Worm (Caenorhabditis elegans): Measurements from ENCODE around the gene C45G9.6.

C45G9.6 gene

ce11 chrIII:5012460-5012859, 23.8 kb upstream of the C45G9.6 start:
- TF ChIP-seq elt-3 (tag; optimal IDR thresholded peaks at IDR 0.05) = no peak
- TF ChIP-seq tbx-8 (GFP tag; optimal IDR thresholded peaks at IDR 0.05) = no peak
- no peak for TF ChIP-seq mls-2 (tag; optimal IDR thresholded peaks at IDR 0.05)
- TF ChIP-seq lin-32 (GFP tag; optimal IDR thresholded peaks at IDR 0.05) = no peak
- TF ChIP-seq unc-120 (tag; optimal IDR thresholded peaks at IDR 0.05; ENCODE audit: poor library complexity, severe bottlenecking) = no peak
- TF ChIP-seq nhr-76 (tag; optimal IDR thresholded peaks at IDR 0.05) = no peak
- no peak for TF ChIP-seq hlh-1 (tag; optimal IDR thresholded peaks at IDR 0.05)
- TF ChIP-seq snpc-4 (tag; optimal IDR thresholded peaks at IDR 0.05) = no peak
- no peak for TF ChIP-seq unc-62 (GFP tag; optimal IDR thresholded peaks at IDR 0.05)
- TF ChIP-seq drap-1 (GFP tag; optimal IDR thresholded peaks at IDR 0.05) = no peak
- no peak for TF ChIP-seq lsy-2 (tag; optimal IDR thresholded peaks at IDR 0.05)
- TF ChIP-seq sptf-1 (tag; optimal IDR thresholded peaks at IDR 0.05) = no peak
- TF ChIP-seq ces-1 (GFP tag; optimal IDR thresholded peaks at IDR 0.05) = no peak
- TF ChIP-seq mab-5 (tag; optimal IDR thresholded peaks at IDR 0.05) = no peak

- TF ChIP-seq hlh-1 (tag; optimal IDR thresholded peaks at IDR 0.05) (peak; percentile 74), drap-1 (GFP tag; optimal IDR thresholded peaks at IDR 0.05) (peak; percentile 77), mab-5 (tag; optimal IDR thresholded peaks at IDR 0.05) (no peak), tbx-8 (GFP tag; optimal IDR thresholded peaks at IDR 0.05) (peak; percentile 7), ceh-43 (GFP tag; optimal IDR thresholded peaks at IDR 0.05) (peak; percentile 3), nhr-76 (tag; optimal IDR thresholded peaks at IDR 0.05) (no peak), lin-13 (tag; optimal IDR thresholded peaks at IDR 0.05) (peak; percentile 16), snpc-4 (tag; optimal IDR thresholded peaks at IDR 0.05) (no peak), cnd-1 (tag; optimal IDR thresholded peaks at IDR 0.05) (peak; percentile 68), mep-1 (tag; optimal IDR thresholded peaks at IDR 0.05) (peak; percentile 89), M03D4.4 (tag; optimal IDR thresholded peaks at IDR 0.05) (peak; percentile 67), sptf-1 (tag; optimal IDR thresholded peaks at IDR 0.05) (peak; percentile 52), ceh-39 (tag; optimal IDR thresholded peaks at IDR 0.05) (peak; percentile 72), flh-1 (GFP tag; optimal IDR thresholded peaks at IDR 0.05) (no peak), lsy-2 (tag; optimal IDR thresholded peaks at IDR 0.05) (peak; percentile 69), ham-2 (GFP tag; optimal IDR thresholded peaks at IDR 0.05) (peak; percentile 88), unc-39 (tag; optimal IDR thresholded peaks at IDR 0.05) (no peak), zip-8 (tag; optimal IDR thresholded peaks at IDR 0.05) (peak; percentile 2), unc-62 (GFP tag; optimal IDR thresholded peaks at IDR 0.05) (peak; percentile 94), pha-4 (tag; optimal IDR thresholded peaks at IDR 0.05) (peak; percentile 47), nhr-28 (tag; optimal IDR thresholded peaks at IDR 0.05) (no peak), ces-1 (GFP tag; optimal IDR thresholded peaks at IDR 0.05) (peak; percentile 97), nhr-12 (tag; optimal IDR thresholded peaks at IDR 0.05) (no peak), mls-2 (tag; optimal IDR thresholded peaks at IDR 0.05) (peak; percentile 84), lin-32 (GFP tag; optimal IDR thresholded peaks at IDR 0.05) (no peak), blmp-1 (tag; optimal IDR thresholded peaks at IDR 0.05) (peak; percentile 26), bed-3 (GFP tag; optimal IDR thresholded peaks at IDR 0.05) (no peak), sem-2 (GFP tag; optimal IDR thresholded peaks at IDR 0.05) (no peak), elt-3 (tag; optimal IDR thresholded peaks at IDR 0.05) (no peak), ceh-83 (GFP tag; optimal IDR thresholded peaks at IDR 0.05) (no peak), ztf-11 (tag; optimal IDR thresholded peaks at IDR 0.05) (peak; percentile 78), elt-1 (tag; optimal IDR thresholded peaks at IDR 0.05; ENCODE audit: borderline replicate concordance, insufficient read depth) (no peak), nhr-2 (tag; optimal IDR thresholded peaks at IDR 0.05) (peak; percentile 61), unc-120 (tag; optimal IDR thresholded peaks at IDR 0.05; ENCODE audit: poor library complexity, severe bottlenecking) (peak; percentile 97), nhr-237 (tag; optimal IDR thresholded peaks at IDR 0.05) (peak; percentile 63)
These were observed 22.3 kb upstream of the C45G9.6 start for ce11 chrIII:5013915-5014346.

- no peak for TF ChIP-seq sptf-1 (tag; optimal IDR thresholded peaks at IDR 0.05)
- no peak for TF ChIP-seq ceh-83 (GFP tag; optimal IDR thresholded peaks at IDR 0.05)
- TF ChIP-seq zip-8 (tag; optimal IDR thresholded peaks at IDR 0.05) = no peak
- no peak for TF ChIP-seq drap-1 (GFP tag; optimal IDR thresholded peaks at IDR 0.05)
- no peak for TF ChIP-seq bed-3 (GFP tag; optimal IDR thresholded peaks at IDR 0.05)
- no peak for TF ChIP-seq nhr-2 (tag; optimal IDR thresholded peaks at IDR 0.05)
- TF ChIP-seq M03D4.4 (tag; optimal IDR thresholded peaks at IDR 0.05) = no peak
- no peak for TF ChIP-seq elt-3 (tag; optimal IDR thresholded peaks at IDR 0.05)
- no peak for TF ChIP-seq mls-2 (tag; optimal IDR thresholded peaks at IDR 0.05)
- no peak for TF ChIP-seq unc-62 (GFP tag; optimal IDR thresholded peaks at IDR 0.05)
- no peak for TF ChIP-seq mab-5 (tag; optimal IDR thresholded peaks at IDR 0.05)
These were observed 18.7 kb upstream of the C45G9.6 start, which contains the start of gene larp-1 for ce11 chrIII:5017550-5017949. Gene larp-1, minus strand, starts transcription at chrIII:5017650.

Measured in whole organism, mixed stage, embryonic.